Fruit fly (Drosophila melanogaster) whole organism, prepupa: ENCODE measurements around the gene CG1103.

Experiments used
- Blimp-1 ChIP-seq: fragments of 200-800 bp; sonication (Bioruptor generic); optimal IDR thresholded peaks from 3 replicates; lab custom pipeline; 2017; ENCODE audit warnings: missing biosample characterization, missing genetic modification characterization, mild to moderate bottlenecking, moderate library complexity, missing genetic modification reagents
- CG10631 ChIP-seq: fragments of 200-800 bp; sonication (Bioruptor generic); optimal IDR thresholded peaks from 2 replicates; lab custom pipeline; 2016; ENCODE audit warnings: missing biosample characterization, missing genetic modification characterization
- CG11294 ChIP-seq: fragments of 200-800 bp; sonication (Bioruptor generic); IDR thresholded peaks from 2 replicates; pipeline ENCODE4 v1.3.6; 2022; ENCODE audit warnings: missing biosample characterization, missing genetic modification characterization
- CG11762 ChIP-seq: fragments of 200-800 bp; sonication (Bioruptor generic); optimal IDR thresholded peaks from 3 replicates; lab custom pipeline; 2016; ENCODE audit warnings: missing biosample characterization, missing genetic modification characterization; ENCODE audit not compliant: insufficient read depth
- CG1621 ChIP-seq: fragments of 200-800 bp; sonication (Bioruptor generic); optimal IDR thresholded peaks from 3 replicates; lab custom pipeline; 2018; ENCODE audit warnings: missing biosample characterization, mild to moderate bottlenecking, missing genetic modification characterization
- CG16779 ChIP-seq: fragments of 200-800 bp; sonication (Bioruptor generic); optimal IDR thresholded peaks from 3 replicates; lab custom pipeline; 2017; ENCODE audit warnings: missing biosample characterization, mild to moderate bottlenecking, missing genetic modification characterization
- CG31627 ChIP-seq: fragments of 200-800 bp; sonication (Bioruptor generic); optimal IDR thresholded peaks from 3 replicates; lab custom pipeline; 2016; ENCODE audit warnings: missing biosample characterization, missing genetic modification characterization
- CG34406 ChIP-seq: fragments of 200-800 bp; sonication (Bioruptor generic); optimal IDR thresholded peaks from 3 replicates; lab custom pipeline; 2016; ENCODE audit warnings: missing biosample characterization, missing genetic modification characterization
- CG3919 ChIP-seq: fragments of 200-800 bp; sonication (Bioruptor generic); optimal IDR thresholded peaks from 3 replicates; lab custom pipeline; 2016; ENCODE audit warnings: missing biosample characterization, missing genetic modification characterization
- CG6163 ChIP-seq: fragments of 200-800 bp; sonication (Bioruptor generic); IDR thresholded peaks from 3 replicates; pipeline ENCODE4 v1.3.6; 2022; ENCODE audit warnings: missing biosample characterization, missing genetic modification characterization
- CG6854 ChIP-seq: fragments of 200-800 bp; sonication (Bioruptor generic); optimal IDR thresholded peaks from 2 replicates; lab custom pipeline; 2017; ENCODE audit warnings: missing biosample characterization, mild to moderate bottlenecking, missing genetic modification characterization
- CG7368 ChIP-seq: fragments of 200-800 bp; sonication (Bioruptor generic); optimal IDR thresholded peaks from 3 replicates; lab custom pipeline; 2016; ENCODE audit warnings: missing biosample characterization, missing genetic modification characterization
- CG8319 ChIP-seq: fragments of 200-800 bp; sonication (Bioruptor generic); optimal IDR thresholded peaks from 3 replicates; lab custom pipeline; 2016; ENCODE audit warnings: missing biosample characterization, missing genetic modification characterization
- CG8632 ChIP-seq: fragments of 200-800 bp; sonication (Bioruptor generic); optimal IDR thresholded peaks from 3 replicates; lab custom pipeline; 2016; ENCODE audit warnings: missing biosample characterization, missing genetic modification characterization
- CG9139 ChIP-seq: fragments of 200-800 bp; sonication (Bioruptor generic); optimal IDR thresholded peaks from 3 replicates; lab custom pipeline; 2017; ENCODE audit warnings: missing biosample characterization, mild to moderate bottlenecking, missing genetic modification characterization
- Eip75B ChIP-seq: fragments of 200-800 bp; sonication (Bioruptor generic); optimal IDR thresholded peaks from 3 replicates; lab custom pipeline; 2016; ENCODE audit warnings: missing biosample characterization, missing genetic modification characterization
- Eip78C ChIP-seq: fragments of 200-800 bp; sonication (Bioruptor generic); peaks from one replicate; lab custom pipeline; 2016; ENCODE audit warnings: missing biosample characterization, missing genetic modification characterization
- Eip93F ChIP-seq: fragments of 200-800 bp; sonication (Bioruptor generic); optimal IDR thresholded peaks from 2 replicates; lab custom pipeline; 2016; ENCODE audit warnings: missing biosample characterization, mild to moderate bottlenecking, missing genetic modification characterization
- Ets21C ChIP-seq: fragments of 200-800 bp; sonication (Bioruptor generic); optimal IDR thresholded peaks from 3 replicates; lab custom pipeline; 2016; ENCODE audit warnings: missing biosample characterization, missing genetic modification characterization
- Ets96B ChIP-seq: fragments of 200-800 bp; optimal IDR thresholded peaks from 2 replicates; lab custom pipeline; 2019; ENCODE audit warnings: missing biosample characterization, mild to moderate bottlenecking, missing genetic modification characterization, moderate library complexity
- Met ChIP-seq: fragments of 200-800 bp; sonication (Bioruptor generic); optimal IDR thresholded peaks from 3 replicates; lab custom pipeline; 2016; ENCODE audit warnings: missing biosample characterization, missing genetic modification characterization
- Sox102F ChIP-seq: fragments of 200-800 bp; sonication (Bioruptor generic); optimal IDR thresholded peaks from 2 replicates; lab custom pipeline; 2016; ENCODE audit warnings: missing biosample characterization, mild to moderate bottlenecking, missing genetic modification characterization
- Sox14 ChIP-seq: fragments of 200-800 bp; sonication (Bioruptor generic); optimal IDR thresholded peaks from 3 replicates; lab custom pipeline; 2016; ENCODE audit warnings: missing biosample characterization, missing genetic modification characterization
- Sox15 ChIP-seq: fragments of 200-800 bp; sonication (Bioruptor generic); optimal IDR thresholded peaks from 3 replicates; lab custom pipeline; 2016; ENCODE audit warnings: missing biosample characterization, missing genetic modification characterization
- achi ChIP-seq: fragments of 200-800 bp; sonication (Bioruptor generic); optimal IDR thresholded peaks from 3 replicates; lab custom pipeline; 2016; ENCODE audit warnings: missing biosample characterization, missing genetic modification characterization
- acj6 ChIP-seq: fragments of 200-800 bp; sonication (Bioruptor generic); optimal IDR thresholded peaks from 3 replicates; lab custom pipeline; 2016; ENCODE audit warnings: missing biosample characterization, missing genetic modification characterization
- eg ChIP-seq: fragments of 200-800 bp; sonication (Bioruptor generic); IDR thresholded peaks from 3 replicates; pipeline ENCODE4 v1.3.6; 2022; ENCODE audit warnings: missing biosample characterization, missing genetic modification characterization
- esn ChIP-seq: fragments of 200-800 bp; sonication (Bioruptor generic); optimal IDR thresholded peaks from 2 replicates; lab custom pipeline; 2016; ENCODE audit warnings: missing biosample characterization, mild to moderate bottlenecking, missing genetic modification characterization, moderate library complexity
- fd59A ChIP-seq: fragments of 200-800 bp; sonication (Bioruptor generic); optimal IDR thresholded peaks from 2 replicates; lab custom pipeline; 2017; ENCODE audit warnings: missing biosample characterization, mild to moderate bottlenecking, missing genetic modification characterization, missing genetic modification reagents
- fd85E ChIP-seq: fragments of 200-800 bp; sonication (Bioruptor generic); optimal IDR thresholded peaks from 3 replicates; lab custom pipeline; 2016; ENCODE audit warnings: missing biosample characterization, missing genetic modification characterization
- fkh ChIP-seq: fragments of 200-800 bp; sonication (Bioruptor generic); optimal IDR thresholded peaks from 3 replicates; lab custom pipeline; 2017; ENCODE audit warnings: missing biosample characterization, mild to moderate bottlenecking, missing genetic modification characterization, moderate library complexity
- lz ChIP-seq: fragments of 200-800 bp; sonication (Bioruptor generic); optimal IDR thresholded peaks from 3 replicates; lab custom pipeline; 2016; ENCODE audit warnings: missing biosample characterization, missing genetic modification characterization
- pdm3 ChIP-seq: fragments of 200-800 bp; sonication (Bioruptor generic); optimal IDR thresholded peaks from 3 replicates; lab custom pipeline; 2016; ENCODE audit warnings: missing biosample characterization, missing genetic modification characterization
- salr ChIP-seq, 2 experiments: fragments of 200-800 bp; sonication (Bioruptor generic); optimal IDR thresholded peaks; 3 replicates each; lab custom pipeline; 2016 to 2018; ENCODE audit warnings: missing biosample characterization in 2 of 2, missing genetic modification characterization in 2 of 2, mild to moderate bottlenecking in 1 of 2
- spab ChIP-seq: fragments of 200-800 bp; sonication (Bioruptor generic); optimal IDR thresholded peaks from 2 replicates; lab custom pipeline; 2017; ENCODE audit warnings: missing biosample characterization, mild to moderate bottlenecking, missing genetic modification characterization, missing genetic modification reagents
- ss ChIP-seq, 2 experiments: fragments of 200-800 bp; sonication (Bioruptor generic); optimal IDR thresholded peaks; 2 replicates in 1 of 2; 3 replicates in 1 of 2; lab custom pipeline; 2017 to 2018; ENCODE audit warnings: mild to moderate bottlenecking in 2 of 2, missing biosample characterization in 2 of 2, missing genetic modification characterization in 2 of 2, moderate library complexity in 1 of 2
- svp ChIP-seq: fragments of 200-800 bp; sonication (Bioruptor generic); peaks from one replicate; lab custom pipeline; 2016; ENCODE audit warnings: missing biosample characterization, missing genetic modification characterization
- topi ChIP-seq: fragments of 200-800 bp; sonication (Bioruptor generic); optimal IDR thresholded peaks from 3 replicates; lab custom pipeline; 2016; ENCODE audit warnings: missing biosample characterization, missing genetic modification characterization
- vri ChIP-seq: fragments of 200-800 bp; sonication (Bioruptor generic); optimal IDR thresholded peaks from 3 replicates; lab custom pipeline; 2016; ENCODE audit warnings: missing biosample characterization, mild to moderate bottlenecking, missing genetic modification characterization

Gene CG1103

dm6 chr3R:4294689-4295088 lies 42.9 kb upstream of the CG1103 start, which contains the start of gene Nepl11:
Gene Nepl11, minus strand, starts transcription at chr3R:4294840.
- TF ChIP-seq Eip75B (GFP tag; lab: Kevin White, UChicago) (no peak), pdm3 (GFP tag; lab: Kevin White, UChicago) (no peak), topi (no peak), CG9139 (GFP tag; lab: Kevin White, UChicago) (no peak), CG8632 (GFP tag; lab: Kevin White, UChicago) (no peak), CG11294 (GFP tag; lab: Robert Waterston, UW) (no peak)

dm6 chr3R:4301485-4301884 lies 36.1 kb upstream of the CG1103 start:
- TF ChIP-seq Eip78C (GFP tag; lab: Kevin White, UChicago) (peak; percentile 9), svp (GFP tag; lab: Kevin White, UChicago) (peak; percentile 64), vri (peak; percentile 57), Blimp-1 (GFP tag; lab: Kevin White, UChicago) (no peak)

- TF ChIP-seq spab (no peak), achi (no peak), Eip78C (GFP tag; lab: Kevin White, UChicago) (peak; percentile 77), topi (peak; percentile 1), esn (GFP tag; lab: Kevin White, UChicago) (peak; percentile 23), CG31627 (GFP tag; lab: Kevin White, UChicago) (no peak), Sox14 (peak; percentile 16), CG16779 (tag; lab: Kevin White, UChicago) (no peak), CG8319 (GFP tag; lab: Kevin White, UChicago) (no peak), CG10631 (no peak), lz (GFP tag; lab: Kevin White, UChicago) (no peak), svp (GFP tag; lab: Kevin White, UChicago) (peak; percentile 96), CG1621 (tag; lab: Kevin White, UChicago) (peak; percentile 78), Met (GFP tag; lab: Kevin White, UChicago) (no peak), Sox15 (GFP tag; lab: Kevin White, UChicago) (no peak), fd85E (peak; percentile 35), ss (GFP tag; optimal IDR thresholded peaks at IDR 0.05; lab: Kevin White, UChicago) (peak in 1 of 2 experiments; percentile 47), vri (peak; percentile 21), Sox102F (GFP tag; lab: Kevin White, UChicago) (peak; percentile 41), CG6854 (GFP tag; lab: Kevin White, UChicago) (peak; percentile 76)
Observed at dm6 chr3R:4307664-4308416, 29.7 kb upstream of the CG1103 start, which contains the start of gene MP1. Gene MP1, plus strand, starts transcription at chr3R:4307908.

dm6 chr3R:4308708-4309107 lies 28.8 kb upstream of the CG1103 start:
- no peak for TF ChIP-seq Eip93F (GFP tag; lab: Kevin White, UChicago)
- peak; percentile 56 for TF ChIP-seq svp (GFP tag; lab: Kevin White, UChicago)
- TF ChIP-seq, all 60 proteins: peak for 1

- TF ChIP-seq CG1621 (tag; lab: Kevin White, UChicago) (no peak), Ets21C (GFP tag; lab: Kevin White, UChicago) (no peak), CG16779 (tag; lab: Kevin White, UChicago) (no peak), fkh (GFP tag; lab: Kevin White, UChicago) (peak; percentile 80), vri (peak; percentile 35)
Observed at dm6 chr3R:4310683-4311066, 26.9 kb upstream of the CG1103 start, which contains the start of gene Vps24. Gene Vps24, minus strand, starts transcription at chr3R:4310947.

dm6 chr3R:4311067-4311723 lies 26.4 kb upstream of the CG1103 start, which contains the start of gene Suv3:
Gene Suv3, plus strand, starts transcription at chr3R:4311555.
- TF ChIP-seq fkh (GFP tag; lab: Kevin White, UChicago): peak; percentile 21
- no peak for TF ChIP-seq fd85E
- TF ChIP-seq Ets96B (tag; lab: Kevin White, UChicago): peak; percentile 28
- TF ChIP-seq CG11762 (GFP tag; lab: Kevin White, UChicago): no peak
- TF ChIP-seq eg (GFP tag; lab: Robert Waterston, UW): no peak; the same call in 2 of the 3 replicates
- no peak for TF ChIP-seq CG3919
- no peak for TF ChIP-seq Sox14
- peak; percentile 45 for TF ChIP-seq CG34406
- no peak for TF ChIP-seq fd59A (GFP tag; lab: Kevin White, UChicago)
- no peak for TF ChIP-seq CG7368
- peak; percentile 19 for TF ChIP-seq acj6
- no peak for TF ChIP-seq CG6163 (GFP tag; lab: Robert Waterston, UW)
- no peak for TF ChIP-seq CG6854 (GFP tag; lab: Kevin White, UChicago)
- TF ChIP-seq Eip93F (GFP tag; lab: Kevin White, UChicago): no peak
- no peak for TF ChIP-seq salr (GFP tag; optimal IDR thresholded peaks at IDR 0.05; lab: Kevin White, UChicago)
- TF ChIP-seq Met (GFP tag; lab: Kevin White, UChicago): no peak
- TF ChIP-seq svp (GFP tag; lab: Kevin White, UChicago): no peak
